Worm (Caenorhabditis elegans) whole organism, early embryonic: ENCODE measurements around the gene fut-5.

ENCODE experiments used
- B0310.2 ChIP-seq: sonication (generic microtip); optimal IDR thresholded peaks from 2 replicates; lab custom pipeline; 2016; ENCODE audit warnings: mild to moderate bottlenecking, missing genetic modification characterization, missing compliant biosample characterization
- F13C5.2 ChIP-seq: sonication (generic microtip); optimal IDR thresholded peaks from 2 replicates; lab custom pipeline; 2017; ENCODE audit warnings: mild to moderate bottlenecking, missing genetic modification characterization, inconsistent platforms, missing compliant biosample characterization
- aly-1 ChIP-seq: sonication (generic microtip); optimal IDR thresholded peaks from 2 replicates; lab custom pipeline; 2016; ENCODE audit warnings: missing genetic modification characterization, missing compliant biosample characterization
- ama-1 ChIP-seq: fragments of 150-350 bp; optimal IDR thresholded peaks from 2 replicates; lab custom pipeline; 2014
- ceh-13 ChIP-seq: fragments of 200-800 bp; sonication (Bioruptor generic); optimal IDR thresholded peaks from 2 replicates; lab custom pipeline; 2018; ENCODE audit warnings: mild to moderate bottlenecking, missing genetic modification characterization, missing compliant biosample characterization
- ceh-36 ChIP-seq: sonication (generic microtip); optimal IDR thresholded peaks from 2 replicates; lab custom pipeline; 2016; ENCODE audit warnings: missing genetic modification characterization, inconsistent platforms, missing compliant biosample characterization
- ets-7 ChIP-seq: sonication (generic microtip); optimal IDR thresholded peaks from 2 replicates; lab custom pipeline; 2016; ENCODE audit warnings: missing genotype, missing genetic modification characterization, missing compliant biosample characterization
- flt-1 ChIP-seq: fragments of 200-800 bp; sonication (Bioruptor generic); IDR thresholded peaks from 2 replicates; pipeline ENCODE4 v1.3.6; 2022; ENCODE audit warnings: missing genetic modification characterization, missing compliant biosample characterization
- hmbx-1 ChIP-seq: sonication (generic microtip); optimal IDR thresholded peaks from 2 replicates; lab custom pipeline; 2016; ENCODE audit warnings: mild to moderate bottlenecking, missing genetic modification characterization, missing compliant biosample characterization
- hmg-4 ChIP-seq: fragments of 200-800 bp; sonication (Bioruptor generic); optimal IDR thresholded peaks from 2 replicates; lab custom pipeline; 2018; ENCODE audit warnings: mild to moderate bottlenecking, missing genetic modification characterization, missing compliant biosample characterization
- hnd-1 ChIP-seq: sonication (generic microtip); optimal IDR thresholded peaks from 2 replicates; lab custom pipeline; 2016; ENCODE audit warnings: missing genetic modification characterization, missing compliant biosample characterization
- pes-1 ChIP-seq: fragments of 200-800 bp; sonication (Bioruptor generic); IDR thresholded peaks from 2 replicates; pipeline ENCODE4 v1.3.6; 2022; ENCODE audit warnings: missing genetic modification reagents, missing genetic modification characterization, missing compliant biosample characterization
- scrt-1 ChIP-seq: fragments of 200-800 bp; sonication (Bioruptor generic); IDR thresholded peaks from 2 replicates; pipeline ENCODE4 v1.3.6; 2022; ENCODE audit warnings: missing genetic modification characterization, missing compliant biosample characterization
- sea-1 ChIP-seq: fragments of 200-800 bp; sonication (Bioruptor generic); conservative IDR thresholded peaks from 2 replicates; pipeline ENCODE4 v1.3.6; 2022; ENCODE audit warnings: missing genetic modification characterization, missing compliant biosample characterization
- tbx-11 ChIP-seq: fragments of 200-800 bp; sonication (Bioruptor generic); IDR thresholded peaks from 2 replicates; pipeline ENCODE4 v1.3.6; 2022; ENCODE audit warnings: missing genetic modification characterization, missing compliant biosample characterization
- tbx-37 ChIP-seq: fragments of 200-800 bp; sonication (Bioruptor generic); conservative IDR thresholded peaks from 2 replicates; pipeline ENCODE4 v1.3.6; 2022; ENCODE audit warnings: missing genetic modification reagents, missing genetic modification characterization, missing compliant biosample characterization
- tra-4 ChIP-seq: sonication (generic microtip); optimal IDR thresholded peaks from 2 replicates; lab custom pipeline; 2017; ENCODE audit warnings: missing genetic modification characterization, missing compliant biosample characterization

fut-5 gene

ce11 chrII:4671692-4672091, 4.2 kb upstream of the fut-5 start, which contains the start of gene T05A7.6:
TSS of gene T05A7.6 (minus strand) at chrII:4671792.
- no peak for TF ChIP-seq B0310.2 (tag; lab: Kevin White, UChicago)
- no peak for TF ChIP-seq aly-1 (tag; lab: Kevin White, UChicago)
- no peak for TF ChIP-seq pes-1 (GFP tag; lab: Robert Waterston, UW)
- no peak for TF ChIP-seq F13C5.2 (tag; lab: Kevin White, UChicago)

ce11 chrII:4665359-4665758, 2.1 kb downstream of the fut-5 start, which contains the start of gene T05A7.11:
TSS of gene T05A7.11 (minus strand) at chrII:4665459.
- TF ChIP-seq pes-1 (GFP tag; lab: Robert Waterston, UW): no peak
- no peak for TF ChIP-seq ets-7 (tag; lab: Kevin White, UChicago)
- no peak for TF ChIP-seq F13C5.2 (tag; lab: Kevin White, UChicago)
- no peak for TF ChIP-seq tbx-37
- no peak for TF ChIP-seq sea-1 (GFP tag; lab: Robert Waterston, UW)
- no peak for TF ChIP-seq aly-1 (tag; lab: Kevin White, UChicago)
- TF ChIP-seq hmbx-1 (tag; lab: Kevin White, UChicago): no peak
- TF ChIP-seq tra-4 (tag; lab: Kevin White, UChicago): no peak
- no peak for TF ChIP-seq ceh-36 (tag; lab: Kevin White, UChicago)
- no peak for TF ChIP-seq scrt-1 (GFP tag; lab: Robert Waterston, UW)
- no peak for TF ChIP-seq ceh-13 (GFP tag; lab: Kevin White, UChicago)
- TF ChIP-seq ama-1 (lab: Kevin White, UChicago): no peak
- TF ChIP-seq tbx-11 (GFP tag; lab: Robert Waterston, UW): no peak
- no peak for TF ChIP-seq flt-1 (GFP tag; lab: Robert Waterston, UW)
- TF ChIP-seq B0310.2 (tag; lab: Kevin White, UChicago): no peak
- TF ChIP-seq hmg-4: no peak
- no peak for TF ChIP-seq hnd-1 (tag; lab: Kevin White, UChicago)

ce11 chrII:4663186-4663585, 4.3 kb downstream of the fut-5 start, which contains the start of gene T05A7.12:
TSS of gene T05A7.12 (minus strand) at chrII:4663286.
- TF ChIP-seq tbx-11 (GFP tag; lab: Robert Waterston, UW) (no peak), tra-4 (tag; lab: Kevin White, UChicago) (no peak), flt-1 (GFP tag; lab: Robert Waterston, UW) (no peak), hmg-4 (no peak), B0310.2 (tag; lab: Kevin White, UChicago) (no peak), ceh-13 (GFP tag; lab: Kevin White, UChicago) (no peak), sea-1 (GFP tag; lab: Robert Waterston, UW) (no peak), F13C5.2 (tag; lab: Kevin White, UChicago) (no peak), scrt-1 (GFP tag; lab: Robert Waterston, UW) (no peak), ama-1 (lab: Kevin White, UChicago) (no peak), hmbx-1 (tag; lab: Kevin White, UChicago) (no peak), hnd-1 (tag; lab: Kevin White, UChicago) (no peak), ets-7 (tag; lab: Kevin White, UChicago) (no peak), pes-1 (GFP tag; lab: Robert Waterston, UW) (no peak)

ce11 chrII:4661278-4661677, 6.2 kb downstream of the fut-5 start, which contains the start of gene T05A7.13:
TSS of gene T05A7.13 (minus strand) at chrII:4661378.
- TF ChIP-seq pes-1 (GFP tag; lab: Robert Waterston, UW): no peak

- TF ChIP-seq hmg-4 (no peak), hnd-1 (tag; lab: Kevin White, UChicago) (no peak), tra-4 (tag; lab: Kevin White, UChicago) (no peak), B0310.2 (tag; lab: Kevin White, UChicago) (no peak)
These were observed 9.2 kb downstream of the fut-5 start for ce11 chrII:4658245-4658644.

ce11 chrII:4657370-4657769, 10.1 kb downstream of the fut-5 start:
- TF ChIP-seq aly-1 (tag; lab: Kevin White, UChicago) (no peak), ama-1 (lab: Kevin White, UChicago) (no peak), pes-1 (GFP tag; lab: Robert Waterston, UW) (no peak), ceh-13 (GFP tag; lab: Kevin White, UChicago) (no peak), tbx-37 (no peak), ceh-36 (tag; lab: Kevin White, UChicago) (no peak), sea-1 (GFP tag; lab: Robert Waterston, UW) (no peak), hmbx-1 (tag; lab: Kevin White, UChicago) (no peak), hmg-4 (no peak), scrt-1 (GFP tag; lab: Robert Waterston, UW) (no peak), B0310.2 (tag; lab: Kevin White, UChicago) (no peak), tbx-11 (GFP tag; lab: Robert Waterston, UW) (no peak), hnd-1 (tag; lab: Kevin White, UChicago) (no peak), F13C5.2 (tag; lab: Kevin White, UChicago) (no peak), tra-4 (tag; lab: Kevin White, UChicago) (no peak), flt-1 (GFP tag; lab: Robert Waterston, UW) (no peak)

ce11 chrII:4655834-4656233, 11.6 kb downstream of the fut-5 start, which contains the start of gene fut-6:
TSS of gene fut-6 (minus strand) at chrII:4655934.
- TF ChIP-seq ceh-13 (GFP tag; lab: Kevin White, UChicago) (no peak), scrt-1 (GFP tag; lab: Robert Waterston, UW) (no peak), tbx-11 (GFP tag; lab: Robert Waterston, UW) (no peak), aly-1 (tag; lab: Kevin White, UChicago) (no peak), hmbx-1 (tag; lab: Kevin White, UChicago) (no peak), pes-1 (GFP tag; lab: Robert Waterston, UW) (no peak), sea-1 (GFP tag; lab: Robert Waterston, UW) (no peak), ceh-36 (tag; lab: Kevin White, UChicago) (no peak), ets-7 (tag; lab: Kevin White, UChicago) (no peak), B0310.2 (tag; lab: Kevin White, UChicago) (no peak)
